Fruit fly (Drosophila melanogaster): ENCODE data around the gene CG5961.

The CG5961 gene

dm6 chr3R:12459879-12460522, at the start of gene CG5961, which contains the start of gene Polr3C (continued):
- no peak for TF ChIP-seq CG11504 (tag; optimal IDR thresholded peaks at IDR 0.05)
- TF ChIP-seq CG15696 (tag; optimal IDR thresholded peaks at IDR 0.05): no peak
- TF ChIP-seq CG15269 (tag; optimal IDR thresholded peaks at IDR 0.05): no peak
- TF ChIP-seq gsb-n (tag; optimal IDR thresholded peaks at IDR 0.05): no peak
- no peak for TF ChIP-seq tio (GFP tag; optimal IDR thresholded peaks at IDR 0.05)
- no peak for TF ChIP-seq CG9609 (GFP tag; optimal IDR thresholded peaks at IDR 0.05)
- no peak for TF ChIP-seq CG30403 (GFP tag; optimal IDR thresholded peaks at IDR 0.05)
- no peak for TF ChIP-seq CG1529 (GFP tag; optimal IDR thresholded peaks at IDR 0.05)
- no peak for TF ChIP-seq gcm2 (GFP tag; optimal IDR thresholded peaks at IDR 0.05)
- TF ChIP-seq CG6254 (GFP tag; optimal IDR thresholded peaks at IDR 0.05): no peak
- no peak for TF ChIP-seq E2f1 (GFP tag; IDR thresholded peaks at IDR 0.05)
- no peak for TF ChIP-seq Lpt (GFP tag; optimal IDR thresholded peaks at IDR 0.05)
- no peak for TF ChIP-seq cad (GFP tag; optimal IDR thresholded peaks at IDR 0.05)
- TF ChIP-seq z (GFP tag; IDR thresholded peaks at IDR 0.05): no peak
- no peak for TF ChIP-seq CG1792 (GFP tag; optimal IDR thresholded peaks at IDR 0.05)
- TF ChIP-seq inv (GFP tag; IDR thresholded peaks at IDR 0.05; ENCODE audit: partially characterized antibody): no peak
- no peak for TF ChIP-seq sima (GFP tag; optimal IDR thresholded peaks at IDR 0.05)
- TF ChIP-seq CG12104 (GFP tag; optimal IDR thresholded peaks at IDR 0.05): no peak
- TF ChIP-seq CG10267 (tag; optimal IDR thresholded peaks at IDR 0.05): peak; percentile 45
- peak in 1 of 2 experiments; percentile 38 for TF ChIP-seq insv (GFP tag; optimal IDR thresholded peaks at IDR 0.05)
- TF ChIP-seq Ets97D (GFP tag; optimal IDR thresholded peaks at IDR 0.05): no peak
- TF ChIP-seq CG2129 (GFP tag; IDR thresholded peaks at IDR 0.05; ENCODE audit: partially characterized antibody): 0 out of 2 replicates have a peak, but pooled peaks have one; percentile 25
- peak; percentile 17 for TF ChIP-seq Scr (GFP tag; IDR thresholded peaks at IDR 0.05; ENCODE audit: partially characterized antibody)
- no peak for TF ChIP-seq Kr (GFP tag; optimal IDR thresholded peaks at IDR 0.05)
- TF ChIP-seq chm (GFP tag; IDR thresholded peaks at IDR 0.05): no peak
- no peak for TF ChIP-seq Antp (GFP tag; optimal IDR thresholded peaks at IDR 0.05)
- TF ChIP-seq kah (GFP tag; optimal IDR thresholded peaks at IDR 0.05): peak; percentile 67
- TF ChIP-seq h (optimal IDR thresholded peaks at IDR 0.05): no peak
- TF ChIP-seq cas (GFP tag; IDR thresholded peaks at IDR 0.05): no peak
- TF ChIP-seq Fer1 (GFP tag; optimal IDR thresholded peaks at IDR 0.05): peak; percentile 27
- TF ChIP-seq CG13775 (GFP tag; optimal IDR thresholded peaks at IDR 0.05): no peak
- TF ChIP-seq CG6272 (GFP tag; IDR thresholded peaks at IDR 0.05): no peak
- no peak for TF ChIP-seq CG32767 (GFP tag; IDR thresholded peaks at IDR 0.05)
- TF ChIP-seq Stat92E (GFP tag; optimal IDR thresholded peaks at IDR 0.05): peak in 1 of 3 experiments; percentile 20
- no peak for TF ChIP-seq wek (GFP tag; optimal IDR thresholded peaks at IDR 0.05)
- TF ChIP-seq pnt (GFP tag; optimal IDR thresholded peaks at IDR 0.05): no peak
- peak; percentile 80 for TF ChIP-seq psq (GFP tag; optimal IDR thresholded peaks at IDR 0.05)
- peak; percentile 14 for TF ChIP-seq pros (GFP tag; optimal IDR thresholded peaks at IDR 0.05)
- no peak for TF ChIP-seq ase (GFP tag; IDR thresholded peaks at IDR 0.05)
- no peak for TF ChIP-seq Gug (GFP tag; IDR thresholded peaks at IDR 0.05)
- no peak for TF ChIP-seq CG3838 (GFP tag; optimal IDR thresholded peaks at IDR 0.05)
- TF ChIP-seq YL-1 (GFP tag; optimal IDR thresholded peaks at IDR 0.05): peak; percentile 65
- TF ChIP-seq CG14710 (tag; optimal IDR thresholded peaks at IDR 0.05): peak; percentile 56
- TF ChIP-seq hth (optimal IDR thresholded peaks at IDR 0.05): no peak
- TF ChIP-seq CG6791 (GFP tag; IDR thresholded peaks at IDR 0.05; ENCODE audit: partially characterized antibody): 0 out of 3 replicates have a peak, but pooled peaks have one; percentile 19
- TF ChIP-seq shn (GFP tag; optimal IDR thresholded peaks at IDR 0.05): no peak
- TF ChIP-seq CG31441 (GFP tag; IDR thresholded peaks at IDR 0.05): no peak
- TF ChIP-seq tx (GFP tag; optimal IDR thresholded peaks at IDR 0.05): no peak
- TF ChIP-seq CG10147 (GFP tag; optimal IDR thresholded peaks at IDR 0.05): no peak
- TF ChIP-seq Xrp1 (GFP tag; IDR thresholded peaks at IDR 0.05): no peak
- no peak for TF ChIP-seq CG7271 (tag; optimal IDR thresholded peaks at IDR 0.05)
